Worm (Caenorhabditis elegans) whole organism, L4/young adult: ENCODE data around the gene C29A12.22.

ENCODE experiments used
- W03F9.2 ChIP-seq: fragments of 150-350 bp; optimal IDR thresholded peaks from 2 replicates; lab custom pipeline; 2014; ENCODE audit warnings: missing biosample characterization, missing genetic modification characterization
- him-1 ChIP-seq: sonication (generic microtip); optimal IDR thresholded peaks from 2 replicates; lab custom pipeline; 2016; ENCODE audit warnings: missing genotype, missing genetic modification reagents, missing genetic modification characterization, missing compliant biosample characterization

- no peak for TF ChIP-seq him-1 (tag; lab: Kevin White, UChicago)
- TF ChIP-seq W03F9.2: no peak
Observed at ce11 chrV:10824711-10825110, 12.8 kb downstream of the C29A12.22 start, which contains the start of gene nrx-1.
